Worm (Caenorhabditis elegans) whole organism, midembryonic: Measurements from ENCODE around the gene ztf-29.

Experiments
- T22C8.4 ChIP-seq: fragments of 200-800 bp; sonication (Bioruptor generic); IDR thresholded peaks from 2 replicates; pipeline ENCODE4 v1.3.6; 2022; ENCODE audit warnings: missing genetic modification characterization, missing compliant biosample characterization
- flt-1 ChIP-seq: fragments of 200-800 bp; sonication (Bioruptor generic); IDR thresholded peaks from 2 replicates; pipeline ENCODE4 v1.3.6; 2022; ENCODE audit warnings: missing genetic modification characterization, missing compliant biosample characterization
- med-1 ChIP-seq: sonication (generic microtip); optimal IDR thresholded peaks from 2 replicates; lab custom pipeline; 2017; ENCODE audit warnings: missing genetic modification characterization, mild to moderate bottlenecking, missing compliant biosample characterization, antibody characterized with exemption, missing genetic modification reagents; ENCODE audit not compliant: insufficient read depth
- ztf-23 ChIP-seq: fragments of 200-800 bp; sonication (Bioruptor generic); IDR thresholded peaks from 2 replicates; pipeline ENCODE4 v1.3.6; 2022; ENCODE audit warnings: missing genetic modification reagents, missing genetic modification characterization, missing compliant biosample characterization

ce11 chrIII:11561597-11561996 lies 645 bp downstream of the ztf-29 start:
- TF ChIP-seq ztf-23 (GFP tag; lab: Robert Waterston, UW) (no peak), flt-1 (no peak), med-1 (GFP tag; lab: Kevin White, UChicago) (no peak), T22C8.4 (GFP tag; lab: Robert Waterston, UW) (no peak)
